Worm (Caenorhabditis elegans): Measurements from ENCODE around the gene Y75B12B.11.
"Not testable (repeated sequence)": the region's sequence is repeated elsewhere in the genome, so short reads cannot be mapped to it uniquely, and the experiment has no call there.

- not testable (repeated sequence) for TF ChIP-seq sox-2 (GFP tag; IDR thresholded peaks at IDR 0.05); nhr-11 (tag; optimal IDR thresholded peaks at IDR 0.05); pha-4 (tag; optimal IDR thresholded peaks at IDR 0.05); unc-86 (tag; optimal IDR thresholded peaks at IDR 0.05); nfya-1 (tag; optimal IDR thresholded peaks at IDR 0.05); ama-1 (optimal IDR thresholded peaks at IDR 0.05); fkh-10 (GFP tag; optimal IDR thresholded peaks at IDR 0.05); hlh-30 (tag; optimal IDR thresholded peaks at IDR 0.05; ENCODE audit: insufficient read depth); tbx-7 (tag; optimal IDR thresholded peaks at IDR 0.05)
These were observed 24.1 kb downstream of the Y75B12B.11 start, which contains the start of gene sri-26 for ce11 chrV:15215175-15215574.
